Worm (Caenorhabditis elegans) whole organism, early embryonic: ENCODE results near the gene npr-12.

Experiments used
- ama-1 ChIP-seq: fragments of 150-350 bp; optimal IDR thresholded peaks from 2 replicates; lab custom pipeline; 2014
- ceh-36 ChIP-seq: sonication (generic microtip); optimal IDR thresholded peaks from 2 replicates; lab custom pipeline; 2016; ENCODE audit warnings: missing genetic modification characterization, inconsistent platforms, missing compliant biosample characterization
- scrt-1 ChIP-seq: fragments of 200-800 bp; sonication (Bioruptor generic); IDR thresholded peaks from 2 replicates; pipeline ENCODE4 v1.3.6; 2022; ENCODE audit warnings: missing genetic modification characterization, missing compliant biosample characterization

ce11 chrIV:6905947-6906489 is 31.4 kb downstream of the npr-12 start, which contains the start of the genes T22D1.17 and T22D1.8:
- TF ChIP-seq ama-1 (lab: Kevin White, UChicago) (no peak), scrt-1 (GFP tag; lab: Robert Waterston, UW) (no peak), ceh-36 (tag; lab: Kevin White, UChicago) (no peak)
